Worm (Caenorhabditis elegans): Measurements from ENCODE around the gene T13C5.10.

ce11 chrX:6224841-6225240 is 36.9 kb downstream of the T13C5.10 start:
- no peak for TF ChIP-seq Y56A3A.18 (GFP tag; IDR thresholded peaks at IDR 0.05)
- no peak for TF ChIP-seq ceh-58 (GFP tag; IDR thresholded peaks at IDR 0.05)
- TF ChIP-seq hmg-1.2 (GFP tag; IDR thresholded peaks at IDR 0.05): no peak
- no peak for TF ChIP-seq nhr-120 (GFP tag; IDR thresholded peaks at IDR 0.05)
- TF ChIP-seq bed-1 (GFP tag; IDR thresholded peaks at IDR 0.05): no peak
- no peak for TF ChIP-seq egl-18 (GFP tag; IDR thresholded peaks at IDR 0.05)
- no peak for TF ChIP-seq nhr-90 (tag; optimal IDR thresholded peaks at IDR 0.05)
- TF ChIP-seq snpc-4 (GFP tag; optimal IDR thresholded peaks at IDR 0.05): no peak
- TF ChIP-seq snpc-4 (tag; optimal IDR thresholded peaks at IDR 0.05): no peak
- TF ChIP-seq sdz-38 (tag; optimal IDR thresholded peaks at IDR 0.05): no peak
- TF ChIP-seq B0336.3 (GFP tag; IDR thresholded peaks at IDR 0.05): no peak
- TF ChIP-seq ama-1 (optimal IDR thresholded peaks at IDR 0.05): no peak
- no peak for TF ChIP-seq ama-1 (GFP tag; optimal IDR thresholded peaks at IDR 0.05)
- no peak for TF ChIP-seq K12H6.12 (tag; optimal IDR thresholded peaks at IDR 0.05)
- no peak for TF ChIP-seq mxl-1 (tag; optimal IDR thresholded peaks at IDR 0.05)
- TF ChIP-seq unc-62 (GFP tag; optimal IDR thresholded peaks at IDR 0.05): no peak

Data from whole organism, young adult.